Worm (Caenorhabditis elegans) whole organism, early embryonic: Measurements from ENCODE around the gene Y55F3AM.11.

Experiments
- hmg-4 ChIP-seq: fragments of 200-800 bp; sonication (Bioruptor generic); optimal IDR thresholded peaks from 2 replicates; lab custom pipeline; 2018; ENCODE audit warnings: mild to moderate bottlenecking, missing genetic modification characterization, missing compliant biosample characterization
- tbx-37 ChIP-seq: fragments of 200-800 bp; sonication (Bioruptor generic); conservative IDR thresholded peaks from 2 replicates; pipeline ENCODE4 v1.3.6; 2022; ENCODE audit warnings: missing genetic modification reagents, missing genetic modification characterization, missing compliant biosample characterization

DNA sequence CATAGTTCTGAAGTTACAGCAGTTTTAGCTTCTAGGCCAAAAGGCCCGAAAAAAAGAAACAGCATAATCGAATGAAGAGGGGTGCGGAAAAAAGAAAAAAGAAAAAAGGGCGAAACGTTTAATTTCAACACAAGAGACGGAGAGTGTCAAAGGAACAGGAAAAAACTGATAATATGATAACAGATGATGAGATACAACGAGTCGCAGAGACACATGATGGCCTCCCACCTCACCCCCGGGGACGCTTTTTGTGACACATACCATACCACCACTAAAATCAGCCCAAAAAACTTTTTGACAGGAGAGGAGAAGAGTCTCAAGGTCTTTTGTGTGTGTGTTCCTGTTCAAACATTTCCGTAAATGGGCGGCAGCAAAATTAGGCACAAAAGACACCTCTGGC is 9.1 kb downstream of the Y55F3AM.11 start:
- TF ChIP-seq hmg-4 (GFP tag; lab: Kevin White, UChicago) (no peak), tbx-37 (GFP tag; lab: Robert Waterston, UW) (no peak)
